Worm (Caenorhabditis elegans) whole organism, early embryonic: ENCODE measurements around the gene ins-12.

ENCODE experiments used
- aly-1 ChIP-seq: sonication (generic microtip); optimal IDR thresholded peaks from 2 replicates; lab custom pipeline; 2016; ENCODE audit warnings: missing genetic modification characterization, missing compliant biosample characterization
- ama-1 ChIP-seq: fragments of 150-350 bp; optimal IDR thresholded peaks from 2 replicates; lab custom pipeline; 2014
- ceh-13 ChIP-seq: fragments of 200-800 bp; sonication (Bioruptor generic); optimal IDR thresholded peaks from 2 replicates; lab custom pipeline; 2018; ENCODE audit warnings: mild to moderate bottlenecking, missing genetic modification characterization, missing compliant biosample characterization
- ceh-36 ChIP-seq: sonication (generic microtip); optimal IDR thresholded peaks from 2 replicates; lab custom pipeline; 2016; ENCODE audit warnings: missing genetic modification characterization, inconsistent platforms, missing compliant biosample characterization
- ets-7 ChIP-seq: sonication (generic microtip); optimal IDR thresholded peaks from 2 replicates; lab custom pipeline; 2016; ENCODE audit warnings: missing genotype, missing genetic modification characterization, missing compliant biosample characterization
- hmbx-1 ChIP-seq: sonication (generic microtip); optimal IDR thresholded peaks from 2 replicates; lab custom pipeline; 2016; ENCODE audit warnings: mild to moderate bottlenecking, missing genetic modification characterization, missing compliant biosample characterization
- hmg-4 ChIP-seq: fragments of 200-800 bp; sonication (Bioruptor generic); optimal IDR thresholded peaks from 2 replicates; lab custom pipeline; 2018; ENCODE audit warnings: mild to moderate bottlenecking, missing genetic modification characterization, missing compliant biosample characterization
- hnd-1 ChIP-seq: sonication (generic microtip); optimal IDR thresholded peaks from 2 replicates; lab custom pipeline; 2016; ENCODE audit warnings: missing genetic modification characterization, missing compliant biosample characterization
- pes-1 ChIP-seq: fragments of 200-800 bp; sonication (Bioruptor generic); IDR thresholded peaks from 2 replicates; pipeline ENCODE4 v1.3.6; 2022; ENCODE audit warnings: missing genetic modification reagents, missing genetic modification characterization, missing compliant biosample characterization
- scrt-1 ChIP-seq: fragments of 200-800 bp; sonication (Bioruptor generic); IDR thresholded peaks from 2 replicates; pipeline ENCODE4 v1.3.6; 2022; ENCODE audit warnings: missing genetic modification characterization, missing compliant biosample characterization
- sea-1 ChIP-seq: fragments of 200-800 bp; sonication (Bioruptor generic); conservative IDR thresholded peaks from 2 replicates; pipeline ENCODE4 v1.3.6; 2022; ENCODE audit warnings: missing genetic modification characterization, missing compliant biosample characterization
- tbx-11 ChIP-seq: fragments of 200-800 bp; sonication (Bioruptor generic); IDR thresholded peaks from 2 replicates; pipeline ENCODE4 v1.3.6; 2022; ENCODE audit warnings: missing genetic modification characterization, missing compliant biosample characterization
- tbx-37 ChIP-seq: fragments of 200-800 bp; sonication (Bioruptor generic); conservative IDR thresholded peaks from 2 replicates; pipeline ENCODE4 v1.3.6; 2022; ENCODE audit warnings: missing genetic modification reagents, missing genetic modification characterization, missing compliant biosample characterization
- tra-4 ChIP-seq: sonication (generic microtip); optimal IDR thresholded peaks from 2 replicates; lab custom pipeline; 2017; ENCODE audit warnings: missing genetic modification characterization, missing compliant biosample characterization

- TF ChIP-seq sea-1 (GFP tag; lab: Robert Waterston, UW) (no peak), ama-1 (no peak), scrt-1 (GFP tag; lab: Robert Waterston, UW) (no peak), tbx-37 (GFP tag; lab: Robert Waterston, UW) (no peak), aly-1 (tag; lab: Kevin White, UChicago) (no peak), tra-4 (tag; lab: Kevin White, UChicago) (no peak), pes-1 (GFP tag; lab: Robert Waterston, UW) (no peak), hmbx-1 (no peak), hnd-1 (tag; lab: Kevin White, UChicago) (no peak), hmg-4 (GFP tag; lab: Kevin White, UChicago) (no peak), tbx-11 (GFP tag; lab: Robert Waterston, UW) (no peak), ets-7 (tag; lab: Kevin White, UChicago) (no peak), ceh-36 (tag; lab: Kevin White, UChicago) (no peak), ceh-13 (GFP tag; lab: Kevin White, UChicago) (no peak)
Observed at ce11 chrII:5579236-5579635, 24.8 kb downstream of the ins-12 start.
